Fruit fly (Drosophila melanogaster): ENCODE data around the gene puf.

DNA sequence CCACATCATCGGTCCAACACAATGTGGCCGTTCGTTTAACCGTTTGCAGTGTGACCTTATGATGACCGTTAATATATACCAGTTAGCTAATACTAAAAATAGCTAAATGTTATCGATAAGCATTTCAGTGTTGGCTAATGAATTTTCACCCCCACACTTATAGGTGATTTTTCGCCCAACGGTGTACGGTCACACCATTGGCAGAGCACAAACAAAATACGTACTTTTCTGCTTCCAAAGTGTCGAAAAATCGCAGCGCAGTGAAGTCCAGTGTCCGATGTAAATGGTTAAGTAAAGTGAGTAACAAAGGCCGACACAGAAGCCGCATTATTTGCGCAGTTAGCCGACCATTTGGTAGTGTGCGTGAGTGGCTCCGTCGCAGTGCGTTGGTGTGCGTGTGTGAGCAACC is 24.3 kb downstream of the puf start, which contains the start of the genes Syx18 and atl:
- no peak for TF ChIP-seq CG10348 (GFP tag; IDR thresholded peaks at IDR 0.05)
- no peak for TF ChIP-seq CG15710 (tag; optimal IDR thresholded peaks at IDR 0.05)
- no peak for TF ChIP-seq CG4496 (GFP tag; IDR thresholded peaks at IDR 0.05)
- no peak for TF ChIP-seq CG13204 (GFP tag; optimal IDR thresholded peaks at IDR 0.05)
- TF ChIP-seq CG9948 (tag; optimal IDR thresholded peaks at IDR 0.05): no peak
- TF ChIP-seq Ets98B (GFP tag; IDR thresholded peaks at IDR 0.05): no peak
- TF ChIP-seq D1 (tag; optimal IDR thresholded peaks at IDR 0.05): no peak
- no peak for TF ChIP-seq CG8159 (tag; optimal IDR thresholded peaks at IDR 0.05)
- TF ChIP-seq gl (tag; optimal IDR thresholded peaks at IDR 0.05): no peak
- no peak for TF ChIP-seq CG12605 (GFP tag; IDR thresholded peaks at IDR 0.05)

Measured in whole organism, pupa.